Worm (Caenorhabditis elegans) whole organism, young adult: ENCODE results near the gene F28D1.6.
A peak's percentile ranks its signal among the peaks of the same experiment; 100 is the strongest.

Experiments used
- B0019.2 ChIP-seq: fragments of 200-800 bp; sonication (Bioruptor generic); conservative IDR thresholded peaks from 2 replicates; pipeline ENCODE4 v1.3.6; 2022; ENCODE audit warnings: missing genetic modification reagents, missing genetic modification characterization, missing compliant biosample characterization
- C06A6.2 ChIP-seq: fragments of 200-800 bp; sonication (Bioruptor generic); conservative IDR thresholded peaks from 2 replicates; pipeline ENCODE4 v1.3.6; 2022; ENCODE audit warnings: missing genetic modification characterization, missing compliant biosample characterization
- F10E7.11 ChIP-seq: sonication (generic microtip); optimal IDR thresholded peaks from 2 replicates; lab custom pipeline; 2017; ENCODE audit warnings: mild to moderate bottlenecking, missing genetic modification characterization, moderate library complexity, missing compliant biosample characterization
- F22D6.2 ChIP-seq: sonication (generic microtip); optimal IDR thresholded peaks from 2 replicates; lab custom pipeline; 2016; ENCODE audit warnings: mild to moderate bottlenecking, missing genetic modification characterization, missing compliant biosample characterization
- F23B12.7 ChIP-seq: sonication (generic microtip); optimal IDR thresholded peaks from 2 replicates; lab custom pipeline; 2017; ENCODE audit warnings: missing genetic modification characterization, mild to moderate bottlenecking, missing compliant biosample characterization, antibody characterized with exemption, moderate library complexity; ENCODE audit not compliant: insufficient read depth
- F33H1.4 ChIP-seq: fragments of 200-800 bp; sonication (Bioruptor generic); IDR thresholded peaks from 2 replicates; pipeline ENCODE4 v1.3.6; 2022; ENCODE audit warnings: missing genetic modification reagents, missing genetic modification characterization, missing compliant biosample characterization
- F55B11.4 ChIP-seq: sonication (generic microtip); optimal IDR thresholded peaks from 2 replicates; lab custom pipeline; 2016; ENCODE audit warnings: missing compliant biosample characterization, missing genetic modification characterization, borderline replicate concordance; ENCODE audit not compliant: insufficient read depth
- K11D2.4 ChIP-seq: fragments of 200-800 bp; sonication (Bioruptor generic); IDR thresholded peaks from 2 replicates; pipeline ENCODE4 v1.3.6; 2022; ENCODE audit warnings: missing genetic modification reagents, missing genetic modification characterization, missing compliant biosample characterization
- K12H6.12 ChIP-seq: fragments of 200-800 bp; sonication (Bioruptor generic); optimal IDR thresholded peaks from 2 replicates; lab custom pipeline; 2018; ENCODE audit warnings: mild to moderate bottlenecking, missing genetic modification characterization, missing compliant biosample characterization
- T26A5.8 ChIP-seq: sonication (generic microtip); optimal IDR thresholded peaks from 2 replicates; lab custom pipeline; 2016; ENCODE audit warnings: missing genetic modification characterization, missing compliant biosample characterization
- Y53F4B.3 ChIP-seq: fragments of 200-800 bp; sonication (Bioruptor generic); IDR thresholded peaks from 2 replicates; pipeline ENCODE4 v1.3.6; 2022; ENCODE audit warnings: missing genetic modification reagents, missing genetic modification characterization, missing compliant biosample characterization
- ama-1 ChIP-seq, 3 experiments: fragments of 150-350 bp in 1 of 3; sonication (generic microtip) in 2 of 3; optimal IDR thresholded peaks; 2 replicates each; lab custom pipeline; 2014 to 2018; ENCODE audit warnings: missing biosample characterization in 2 of 3, missing genetic modification characterization in 2 of 3, missing genetic modification reagents in 2 of 3
- aptf-2 ChIP-seq: fragments of 200-800 bp; sonication (Bioruptor generic); conservative IDR thresholded peaks from 2 replicates; pipeline ENCODE4 v1.3.6; 2022; ENCODE audit warnings: missing genetic modification reagents, missing genetic modification characterization, missing compliant biosample characterization
- aptf-3 ChIP-seq: fragments of 200-800 bp; sonication (Bioruptor generic); IDR thresholded peaks from 2 replicates; pipeline ENCODE4 v1.3.6; 2022; ENCODE audit warnings: missing genetic modification characterization, missing compliant biosample characterization
- attf-3 ChIP-seq: fragments of 200-800 bp; sonication (Bioruptor generic); conservative IDR thresholded peaks from 2 replicates; pipeline ENCODE4 v1.3.6; 2022; ENCODE audit warnings: missing genetic modification reagents, missing genetic modification characterization, missing compliant biosample characterization
- attf-6 ChIP-seq: fragments of 200-800 bp; sonication (Bioruptor generic); IDR thresholded peaks from 2 replicates; pipeline ENCODE4 v1.3.6; 2022; ENCODE audit warnings: missing genetic modification reagents, missing genetic modification characterization, missing compliant biosample characterization
- bed-1 ChIP-seq: fragments of 200-800 bp; sonication (Bioruptor generic); IDR thresholded peaks from 2 replicates; pipeline ENCODE4 v1.3.6; 2022; ENCODE audit warnings: missing genetic modification reagents, missing genetic modification characterization, missing compliant biosample characterization
- bed-2 ChIP-seq: fragments of 200-800 bp; sonication (Bioruptor generic); IDR thresholded peaks from 2 replicates; pipeline ENCODE4 v1.3.6; 2022; ENCODE audit warnings: missing genetic modification reagents, missing genetic modification characterization, missing compliant biosample characterization
- cebp-1 ChIP-seq, 2 experiments: fragments of 200-800 bp in 1 of 2; sonication (Bioruptor generic) in 1 of 2; sonication (generic microtip) in 1 of 2; IDR thresholded peaks in 1 of 2; optimal IDR thresholded peaks in 1 of 2; 2 replicates each; pipeline versions ENCODE4 v1.3.6 to Lab custom; 2017 to 2022; ENCODE audit warnings: missing compliant biosample characterization in 2 of 2, missing genetic modification characterization in 2 of 2, mild to moderate bottlenecking in 1 of 2, missing genetic modification reagents in 1 of 2, moderate library complexity in 1 of 2
- ceh-100 ChIP-seq: fragments of 200-800 bp; sonication (Bioruptor generic); IDR thresholded peaks from 2 replicates; pipeline ENCODE4 v1.3.6; 2022; ENCODE audit warnings: missing genetic modification reagents, missing genetic modification characterization, missing compliant biosample characterization
- egrh-3 ChIP-seq: fragments of 200-800 bp; sonication (Bioruptor generic); IDR thresholded peaks from 2 replicates; pipeline ENCODE4 v1.3.6; 2022; ENCODE audit warnings: missing genetic modification reagents, missing genetic modification characterization, missing compliant biosample characterization
- gei-17 ChIP-seq: fragments of 200-800 bp; sonication (Bioruptor generic); optimal IDR thresholded peaks from 2 replicates; lab custom pipeline; 2018; ENCODE audit warnings: mild to moderate bottlenecking, missing genetic modification characterization, missing compliant biosample characterization
- hmg-1.2 ChIP-seq: fragments of 200-800 bp; sonication (Bioruptor generic); IDR thresholded peaks from 2 replicates; pipeline ENCODE4 v1.3.6; 2022; ENCODE audit warnings: missing genetic modification reagents, missing genetic modification characterization, missing compliant biosample characterization
- hrde-1 ChIP-seq: sonication (generic microtip); optimal IDR thresholded peaks from 2 replicates; lab custom pipeline; 2016; ENCODE audit warnings: missing genetic modification characterization, mild to moderate bottlenecking, missing compliant biosample characterization, moderate library complexity, missing genotype, missing genetic modification reagents, borderline replicate concordance
- lin-40 ChIP-seq: sonication (generic microtip); optimal IDR thresholded peaks from 2 replicates; lab custom pipeline; 2016; ENCODE audit warnings: missing genetic modification characterization, mild to moderate bottlenecking, missing compliant biosample characterization, missing genotype, missing genetic modification reagents
- lsy-27 ChIP-seq: sonication (generic microtip); optimal IDR thresholded peaks from 2 replicates; lab custom pipeline; 2017; ENCODE audit warnings: missing genetic modification characterization, mild to moderate bottlenecking, missing compliant biosample characterization, antibody characterized with exemption, missing genotype, borderline replicate concordance; ENCODE audit not compliant: insufficient read depth
- nfyb-1 ChIP-seq: fragments of 200-800 bp; sonication (Bioruptor generic); IDR thresholded peaks from 2 replicates; pipeline ENCODE4 v1.3.6; 2022; ENCODE audit warnings: missing genetic modification reagents, missing genetic modification characterization, missing compliant biosample characterization
- pha-4 ChIP-seq: fragments of 150-350 bp; sonication (generic microtip); optimal IDR thresholded peaks from 2 replicates; lab custom pipeline; 2014; ENCODE audit warnings: missing biosample characterization, missing genetic modification reagents, missing genetic modification characterization
- rpc-1 ChIP-seq, 2 experiments: fragments of 150-350 bp in 1 of 2; sonication (generic microtip) in 1 of 2; optimal IDR thresholded peaks; 2 replicates each; lab custom pipeline; 2014 to 2018; ENCODE audit warnings: missing biosample characterization in 1 of 2, missing genetic modification characterization in 1 of 2, missing genetic modification reagents in 1 of 2, missing genotype in 1 of 2
- sdz-38 ChIP-seq: sonication (generic microtip); optimal IDR thresholded peaks from 2 replicates; lab custom pipeline; 2016; ENCODE audit warnings: missing genotype, missing genetic modification characterization, missing compliant biosample characterization
- somi-1 ChIP-seq: fragments of 200-800 bp; sonication (Bioruptor generic); optimal IDR thresholded peaks from 2 replicates; lab custom pipeline; 2018; ENCODE audit warnings: mild to moderate bottlenecking, missing genetic modification characterization, missing compliant biosample characterization
- tbx-9 ChIP-seq: sonication (generic microtip); optimal IDR thresholded peaks from 2 replicates; lab custom pipeline; 2016; ENCODE audit warnings: borderline replicate concordance, missing genetic modification characterization, inconsistent platforms, missing compliant biosample characterization
- unc-130 ChIP-seq: sonication (generic microtip); optimal IDR thresholded peaks from 2 replicates; lab custom pipeline; 2016; ENCODE audit warnings: missing genetic modification reagents, missing genetic modification characterization, missing compliant biosample characterization
- unc-62 ChIP-seq: fragments of 150-350 bp; optimal IDR thresholded peaks from 2 replicates; lab custom pipeline; 2014; ENCODE audit warnings: missing biosample characterization, missing genetic modification reagents, missing genetic modification characterization
- zfh-2 ChIP-seq: fragments of 200-800 bp; sonication (Bioruptor generic); conservative IDR thresholded peaks from 2 replicates; pipeline ENCODE4 v1.3.6; 2022; ENCODE audit warnings: missing genetic modification reagents, missing genetic modification characterization, missing compliant biosample characterization
- ztf-28 ChIP-seq: fragments of 200-800 bp; sonication (Bioruptor generic); IDR thresholded peaks from 2 replicates; pipeline ENCODE4 v1.3.6; 2022; ENCODE audit warnings: missing genetic modification reagents, missing genetic modification characterization, missing compliant biosample characterization
- ztf-3 ChIP-seq: fragments of 200-800 bp; sonication (Bioruptor generic); optimal IDR thresholded peaks from 2 replicates; lab custom pipeline; 2018; ENCODE audit warnings: mild to moderate bottlenecking, missing genetic modification characterization, missing compliant biosample characterization

The F28D1.6 gene

DNA sequence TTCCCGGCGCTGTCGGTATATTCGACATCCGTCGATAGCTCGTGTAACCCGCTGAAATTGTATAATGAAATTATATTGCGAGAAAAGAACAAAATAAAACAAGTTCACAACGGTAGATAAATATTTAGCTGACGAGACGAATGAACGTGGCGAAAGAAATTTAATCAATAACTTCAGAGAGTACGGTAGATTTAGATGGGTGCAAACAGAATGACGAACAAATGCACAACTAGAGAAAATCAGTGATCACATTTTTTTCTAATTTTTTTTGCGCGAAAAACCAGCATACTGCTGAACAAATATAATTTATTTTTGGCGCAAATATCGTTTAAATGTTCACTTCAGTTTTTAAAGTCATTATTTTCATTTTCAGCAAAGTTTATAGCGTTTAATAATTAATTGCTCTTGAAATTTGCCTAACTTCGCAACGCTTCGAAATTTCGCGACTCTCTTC lies 24.2 kb downstream of the F28D1.6 start, which contains the start of gene sec-24.2 (continued):
- TF ChIP-seq aptf-2 (GFP tag; lab: Robert Waterston, UW) (no peak), Y53F4B.3 (GFP tag; lab: Robert Waterston, UW) (no peak), hmg-1.2 (GFP tag; lab: Robert Waterston, UW) (no peak), rpc-1 (optimal IDR thresholded peaks at IDR 0.05; lab: Kevin White, UChicago) (no peak), rpc-1 (tag; optimal IDR thresholded peaks at IDR 0.05; lab: Kevin White, UChicago) (no peak), attf-6 (GFP tag; lab: Robert Waterston, UW) (0 out of 2 replicates have a peak, but pooled peaks have one; percentile 25), T26A5.8 (tag; lab: Kevin White, UChicago) (no peak)

- TF ChIP-seq egrh-3 (GFP tag; lab: Robert Waterston, UW) (peak; percentile 34; the same call in 1 of the 2 replicates), zfh-2 (GFP tag; lab: Robert Waterston, UW) (peak; percentile 62), gei-17 (GFP tag; lab: Kevin White, UChicago) (no peak)
Measured at ce11 chrIV:12359979-12360378, 25.0 kb downstream of the F28D1.6 start.

DNA sequence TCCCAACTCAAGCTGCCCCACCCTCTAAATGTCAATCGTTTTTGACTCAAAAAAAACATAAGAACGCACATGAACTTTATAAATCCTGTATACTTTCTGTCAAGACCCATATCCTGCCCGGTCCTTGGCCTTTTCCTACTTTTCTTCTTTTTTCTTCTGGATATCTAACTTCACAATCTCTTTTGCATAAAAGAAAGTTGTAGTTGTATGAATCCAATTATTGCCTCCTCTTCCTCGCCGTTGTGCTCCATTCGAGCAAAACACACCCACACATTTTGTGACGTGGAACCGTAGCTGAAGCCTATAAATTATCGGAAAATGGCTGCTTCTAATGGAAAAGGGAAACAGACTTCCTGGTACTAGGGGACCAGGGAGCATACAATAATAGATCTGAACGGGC lies 34.7 kb downstream of the F28D1.6 start:
- TF ChIP-seq bed-1 (GFP tag; lab: Robert Waterston, UW) (no peak), nfyb-1 (GFP tag; lab: Robert Waterston, UW) (no peak), B0019.2 (no peak), egrh-3 (GFP tag; lab: Robert Waterston, UW) (no peak), cebp-1 (GFP tag; IDR thresholded peaks at IDR 0.05; lab: Robert Waterston, UW) (no peak), cebp-1 (tag; optimal IDR thresholded peaks at IDR 0.05; lab: Kevin White, UChicago) (no peak), K11D2.4 (GFP tag; lab: Robert Waterston, UW) (no peak), unc-62 (GFP tag; lab: Kevin White, UChicago) (no peak), aptf-3 (no peak), F23B12.7 (tag; lab: Kevin White, UChicago) (no peak), F55B11.4 (tag; lab: Kevin White, UChicago) (no peak), F22D6.2 (tag; lab: Kevin White, UChicago) (no peak)
- TF ChIP-seq, all 124 proteins: peak for 0

DNA sequence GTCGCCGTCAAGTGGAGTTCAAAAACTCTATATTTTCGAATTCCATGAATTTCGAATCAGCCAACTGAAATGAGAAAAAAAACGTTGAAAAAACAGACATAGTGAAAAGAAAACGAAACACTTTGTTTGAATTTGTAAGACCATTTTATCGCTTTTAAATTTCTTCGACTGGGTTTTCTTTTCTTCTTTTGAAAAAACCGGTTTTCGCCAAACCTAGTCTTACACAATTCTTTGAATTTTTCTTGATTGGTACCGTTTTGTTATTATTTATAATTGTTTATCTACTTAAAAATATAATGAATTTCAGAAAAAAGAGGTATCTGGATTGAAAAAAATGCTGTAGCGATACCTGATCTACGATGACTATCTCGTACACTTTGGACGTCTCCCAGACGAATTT lies 35.3 kb downstream of the F28D1.6 start, which contains the start of gene best-22:
Gene best-22 (plus strand): TSS at position 301 of the 400 bp plus-strand sequence.
- TF ChIP-seq tbx-9 (tag; lab: Kevin White, UChicago) (no peak), ceh-100 (GFP tag; lab: Robert Waterston, UW) (no peak), attf-3 (GFP tag; lab: Robert Waterston, UW) (no peak), attf-6 (GFP tag; lab: Robert Waterston, UW) (no peak), C06A6.2 (GFP tag; lab: Robert Waterston, UW) (no peak), ama-1 (optimal IDR thresholded peaks at IDR 0.05; lab: Kevin White, UChicago) (no peak), ama-1 (GFP tag; optimal IDR thresholded peaks at IDR 0.05; lab: Kevin White, UChicago) (no peak), gei-17 (GFP tag; lab: Kevin White, UChicago) (no peak)
- TF ChIP-seq, all 124 proteins: peak for 0

- TF ChIP-seq bed-2 (GFP tag; lab: Robert Waterston, UW) = no peak
Measured at ce11 chrIV:12340885-12341284, 44.1 kb downstream of the F28D1.6 start.

ce11 chrIV:12336893-12337627 lies 47.9 kb downstream of the F28D1.6 start, which contains the start of the genes F19B6.10 and wht-5:
F19B6.10 (plus strand) TSS chrIV:12337193.
wht-5 (plus strand) TSS chrIV:12337577.
- TF ChIP-seq lin-40 (tag; lab: Kevin White, UChicago) = no peak
- TF ChIP-seq ztf-3 (GFP tag; lab: Kevin White, UChicago) = no peak
- TF ChIP-seq ztf-28 (GFP tag; lab: Robert Waterston, UW) = no peak
- TF ChIP-seq K12H6.12 = no peak
- TF ChIP-seq hrde-1 = no peak
- no peak for TF ChIP-seq pha-4 (tag; lab: Kevin White, UChicago)
- no peak for TF ChIP-seq unc-130 (GFP tag; lab: Kevin White, UChicago)
- no peak for TF ChIP-seq sdz-38 (tag; lab: Kevin White, UChicago)
- no peak for TF ChIP-seq F10E7.11 (tag; lab: Kevin White, UChicago)
- no peak for TF ChIP-seq F33H1.4
- no peak for TF ChIP-seq somi-1 (GFP tag; lab: Kevin White, UChicago)
- TF ChIP-seq lsy-27 = no peak
